Worm (Caenorhabditis elegans) whole organism, young adult: Measurements from ENCODE around the gene C05D2.8.
A peak's percentile ranks its signal among the peaks of the same experiment; 100 is the strongest.

Experiments
- F55B11.4 ChIP-seq: sonication (generic microtip); optimal IDR thresholded peaks from 2 replicates; lab custom pipeline; 2016; ENCODE audit warnings: missing compliant biosample characterization, missing genetic modification characterization, borderline replicate concordance; ENCODE audit not compliant: insufficient read depth
- F57C9.4 ChIP-seq: sonication (generic microtip); optimal IDR thresholded peaks from 2 replicates; lab custom pipeline; 2017; ENCODE audit warnings: mild to moderate bottlenecking, missing genetic modification characterization, missing compliant biosample characterization
- T07F8.4 ChIP-seq: sonication (generic microtip); optimal IDR thresholded peaks from 2 replicates; lab custom pipeline; 2016; ENCODE audit warnings: mild to moderate bottlenecking, missing genetic modification characterization, moderate library complexity, missing compliant biosample characterization
- ama-1 ChIP-seq, 3 experiments: fragments of 150-350 bp in 1 of 3; sonication (generic microtip) in 2 of 3; optimal IDR thresholded peaks; 2 replicates each; lab custom pipeline; 2014 to 2018; ENCODE audit warnings: missing biosample characterization in 2 of 3, missing genetic modification characterization in 2 of 3, missing genetic modification reagents in 2 of 3
- bed-1 ChIP-seq: fragments of 200-800 bp; sonication (Bioruptor generic); IDR thresholded peaks from 2 replicates; pipeline ENCODE4 v1.3.6; 2022; ENCODE audit warnings: missing genetic modification reagents, missing genetic modification characterization, missing compliant biosample characterization
- ets-4 ChIP-seq: fragments of 200-800 bp; sonication (Bioruptor generic); optimal IDR thresholded peaks from 2 replicates; lab custom pipeline; 2018; ENCODE audit warnings: mild to moderate bottlenecking, missing genetic modification characterization, missing compliant biosample characterization
- hmg-1.2 ChIP-seq: fragments of 200-800 bp; sonication (Bioruptor generic); IDR thresholded peaks from 2 replicates; pipeline ENCODE4 v1.3.6; 2022; ENCODE audit warnings: missing genetic modification reagents, missing genetic modification characterization, missing compliant biosample characterization
- lin-40 ChIP-seq: sonication (generic microtip); optimal IDR thresholded peaks from 2 replicates; lab custom pipeline; 2016; ENCODE audit warnings: missing genetic modification characterization, mild to moderate bottlenecking, missing compliant biosample characterization, missing genotype, missing genetic modification reagents
- mxl-1 ChIP-seq: sonication (generic microtip); optimal IDR thresholded peaks from 2 replicates; lab custom pipeline; 2016; ENCODE audit warnings: missing genetic modification characterization, missing compliant biosample characterization
- nhr-80 ChIP-seq: sonication (generic microtip); optimal IDR thresholded peaks from 2 replicates; lab custom pipeline; 2016; ENCODE audit warnings: missing genetic modification characterization, missing compliant biosample characterization
- tlf-1 ChIP-seq: fragments of 200-800 bp; sonication (Bioruptor generic); optimal IDR thresholded peaks from 2 replicates; lab custom pipeline; 2018; ENCODE audit warnings: mild to moderate bottlenecking, missing genetic modification characterization, missing compliant biosample characterization
- zfh-2 ChIP-seq: fragments of 200-800 bp; sonication (Bioruptor generic); conservative IDR thresholded peaks from 2 replicates; pipeline ENCODE4 v1.3.6; 2022; ENCODE audit warnings: missing genetic modification reagents, missing genetic modification characterization, missing compliant biosample characterization

C05D2.8 gene

DNA sequence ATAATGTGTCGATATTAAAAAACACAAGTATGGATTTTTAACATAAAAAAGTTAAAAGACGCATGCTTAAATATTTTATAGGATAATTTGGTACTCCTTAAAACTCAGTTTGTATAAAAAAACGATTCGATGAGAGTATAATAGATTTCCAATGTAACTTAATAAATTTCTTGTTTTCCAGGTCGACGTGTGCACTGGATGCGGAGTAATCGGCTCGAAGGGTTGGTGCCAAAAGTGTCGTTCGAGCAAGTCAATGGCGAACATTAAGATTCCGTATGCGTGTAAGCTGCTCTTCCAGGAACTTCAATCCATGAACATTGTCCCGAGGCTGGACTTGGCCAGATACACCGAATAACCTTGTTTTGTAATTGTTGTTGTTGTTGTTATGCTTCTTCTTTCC is 45.8 kb downstream of the C05D2.8 start:
- TF ChIP-seq T07F8.4 (tag; lab: Kevin White, UChicago) (no peak), ama-1 (optimal IDR thresholded peaks at IDR 0.05; lab: Kevin White, UChicago) (no peak), ama-1 (GFP tag; optimal IDR thresholded peaks at IDR 0.05; lab: Kevin White, UChicago) (no peak), nhr-80 (tag; lab: Kevin White, UChicago) (no peak), bed-1 (GFP tag; lab: Robert Waterston, UW) (no peak), F57C9.4 (tag; lab: Kevin White, UChicago) (no peak), F55B11.4 (tag; lab: Kevin White, UChicago) (no peak), lin-40 (tag; lab: Kevin White, UChicago) (no peak)

DNA sequence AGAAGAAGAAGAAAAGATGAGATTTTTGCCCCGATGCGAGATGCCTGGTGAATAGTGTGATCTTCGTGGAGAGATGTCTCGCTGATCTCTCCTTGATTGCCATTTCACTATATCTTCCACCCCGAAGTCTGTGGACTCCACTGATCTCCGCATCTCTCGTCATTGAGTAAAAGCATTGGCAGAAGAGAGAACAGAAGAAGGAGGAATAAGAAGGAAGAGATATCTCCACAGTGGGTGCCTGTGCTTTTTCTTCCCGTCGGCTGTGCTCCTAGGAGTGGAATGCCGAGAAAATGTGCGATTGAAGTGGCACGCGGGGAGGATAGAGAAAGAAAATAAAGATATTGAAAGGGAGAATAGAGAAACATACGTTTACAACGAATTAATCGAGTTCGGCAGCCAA is 46.5 kb downstream of the C05D2.8 start:
- TF ChIP-seq mxl-1 (no peak), ets-4 (GFP tag; lab: Kevin White, UChicago) (no peak), zfh-2 (GFP tag; lab: Robert Waterston, UW) (peak; percentile 84), hmg-1.2 (0 out of 2 replicates have a peak, but pooled peaks have one; percentile 10), tlf-1 (GFP tag; lab: Kevin White, UChicago) (no peak)
